Fruit fly (Drosophila melanogaster) whole organism, wandering third instar larva: ENCODE measurements around the gene shps.

Experiments used
- CG32264 ChIP-seq: fragments of 200-800 bp; sonication (Bioruptor generic); optimal IDR thresholded peaks from 2 replicates; lab custom pipeline; 2016; ENCODE audit warnings: missing biosample characterization, missing genetic modification characterization
- CG9705 ChIP-seq: fragments of 200-800 bp; sonication (Bioruptor generic); optimal IDR thresholded peaks from 2 replicates; lab custom pipeline; 2018; ENCODE audit warnings: missing biosample characterization, mild to moderate bottlenecking, missing genetic modification characterization
- CrebA ChIP-seq: fragments of 200-800 bp; sonication (Bioruptor generic); optimal IDR thresholded peaks from 2 replicates; lab custom pipeline; 2016; ENCODE audit warnings: missing biosample characterization, mild to moderate bottlenecking, missing genetic modification characterization, borderline replicate concordance
- Dfd ChIP-seq: fragments of >200 bp; optimal IDR thresholded peaks from 2 replicates; lab custom pipeline; 2017; ENCODE audit warnings: missing biosample characterization, missing genetic modification characterization
- Dif ChIP-seq: fragments of 200-275, 200-300 bp; sonication (Bioruptor generic); optimal IDR thresholded peaks from 2 replicates; lab custom pipeline; 2018; ENCODE audit warnings: missing biosample characterization, missing genetic modification characterization; ENCODE audit not compliant: partially characterized antibody
- HLH106 ChIP-seq: fragments of 200-800 bp; optimal IDR thresholded peaks from 3 replicates; lab custom pipeline; 2019; ENCODE audit warnings: missing biosample characterization, mild to moderate bottlenecking, missing genetic modification characterization, moderate library complexity
- Hnf4 ChIP-seq: fragments of 200-800 bp; sonication (Bioruptor generic); optimal IDR thresholded peaks from 2 replicates; lab custom pipeline; 2016; ENCODE audit warnings: missing biosample characterization, mild to moderate bottlenecking, missing genetic modification characterization
- Hr78 ChIP-seq: fragments of >200 bp; optimal IDR thresholded peaks from 2 replicates; lab custom pipeline; 2017; ENCODE audit warnings: missing biosample characterization, missing genetic modification characterization
- Hr83 ChIP-seq: fragments of 200-300 bp; sonication (Bioruptor generic); optimal IDR thresholded peaks from 2 replicates; lab custom pipeline; 2016; ENCODE audit warnings: missing biosample characterization, mild to moderate bottlenecking, missing genetic modification characterization, moderate library complexity; ENCODE audit not compliant: poor library complexity, severe bottlenecking
- Jra ChIP-seq: sonication (Bioruptor generic); optimal IDR thresholded peaks from 2 replicates; lab custom pipeline; 2016; ENCODE audit warnings: missing biosample characterization, missing genetic modification characterization
- Mio ChIP-seq: sonication (Bioruptor generic); optimal IDR thresholded peaks from 2 replicates; lab custom pipeline; 2016; ENCODE audit warnings: missing biosample characterization, missing genetic modification characterization
- Myc ChIP-seq: fragments of >200 bp; optimal IDR thresholded peaks from 2 replicates; lab custom pipeline; 2017
- N ChIP-seq: fragments of >200 bp; optimal IDR thresholded peaks from 2 replicates; lab custom pipeline; 2018; ENCODE audit warnings: missing biosample characterization, missing external identifiers, missing genetic modification characterization
- OdsH ChIP-seq: fragments of 200-800 bp; sonication (Bioruptor generic); optimal IDR thresholded peaks from 2 replicates; lab custom pipeline; 2016; ENCODE audit warnings: missing biosample characterization, mild to moderate bottlenecking, missing genetic modification characterization
- Rel ChIP-seq, 2 experiments: fragments of 200-800 bp; sonication (Bioruptor generic) in 1 of 2; optimal IDR thresholded peaks; 2 replicates in 1 of 2; 3 replicates in 1 of 2; lab custom pipeline; 2016 to 2019; ENCODE audit warnings: mild to moderate bottlenecking in 2 of 2, missing biosample characterization in 2 of 2, missing genetic modification characterization in 2 of 2, moderate library complexity in 1 of 2
- Sp1 ChIP-seq: fragments of 200-800 bp; sonication (Bioruptor generic); optimal IDR thresholded peaks from 3 replicates; lab custom pipeline; 2019; ENCODE audit warnings: missing biosample characterization, mild to moderate bottlenecking, missing genetic modification characterization, moderate library complexity
- br ChIP-seq: fragments of 200-800 bp; sonication (Bioruptor generic); optimal IDR thresholded peaks from 2 replicates; lab custom pipeline; 2016; ENCODE audit warnings: missing biosample characterization, missing genetic modification characterization
- brk ChIP-seq: fragments of 200-800 bp; sonication (Bioruptor generic); optimal IDR thresholded peaks from 2 replicates; lab custom pipeline; 2016; ENCODE audit warnings: missing biosample characterization, mild to moderate bottlenecking, missing genetic modification characterization
- dl ChIP-seq, 2 experiments: fragments of 175-275, 200-275 bp in 1 of 2; fragments of 200-275 bp in 1 of 2; sonication (Bioruptor generic); optimal IDR thresholded peaks; lab custom pipeline; 2018; ENCODE audit warnings: mild to moderate bottlenecking in 2 of 2, missing biosample characterization in 2 of 2, missing genetic modification characterization in 2 of 2, moderate library complexity in 2 of 2; ENCODE audit not compliant: partially characterized antibody in 2 of 2, insufficient read depth in 1 of 2
- dmrt93B ChIP-seq: fragments of 200-800 bp; sonication (Bioruptor generic); optimal IDR thresholded peaks from 2 replicates; lab custom pipeline; 2018; ENCODE audit warnings: missing biosample characterization, mild to moderate bottlenecking, missing genetic modification characterization
- ey ChIP-seq: fragments of 200-800 bp; sonication (Bioruptor generic); optimal IDR thresholded peaks from 2 replicates; lab custom pipeline; 2016; ENCODE audit warnings: missing biosample characterization, missing genetic modification characterization
- foxo ChIP-seq, 2 experiments: fragments of 200-800 bp; sonication (Bioruptor generic); optimal IDR thresholded peaks; 2 replicates in 1 of 2; 3 replicates in 1 of 2; lab custom pipeline; 2016 to 2017; ENCODE audit warnings: missing biosample characterization in 2 of 2, missing genetic modification characterization in 2 of 2
- fru ChIP-seq: fragments of 200-800 bp; sonication (Bioruptor generic); optimal IDR thresholded peaks from 3 replicates; lab custom pipeline; 2016; ENCODE audit warnings: missing biosample characterization, mild to moderate bottlenecking, missing genetic modification characterization
- h ChIP-seq: fragments of 200-800 bp; sonication (Bioruptor generic); optimal IDR thresholded peaks from 3 replicates; lab custom pipeline; 2016; ENCODE audit warnings: missing biosample characterization, mild to moderate bottlenecking, missing genetic modification characterization
- jim ChIP-seq: fragments of 175-275, 200-325 bp; sonication (Bioruptor generic); optimal IDR thresholded peaks from 2 replicates; lab custom pipeline; 2016; ENCODE audit warnings: missing biosample characterization, mild to moderate bottlenecking, missing genetic modification characterization
- pan ChIP-seq: fragments of >200 bp; optimal IDR thresholded peaks from 2 replicates; lab custom pipeline; 2017
- psq ChIP-seq: fragments of 200-800 bp; sonication (Bioruptor generic); optimal IDR thresholded peaks from 3 replicates; lab custom pipeline; 2017; ENCODE audit warnings: missing biosample characterization, mild to moderate bottlenecking, missing genetic modification characterization, moderate library complexity
- rgr ChIP-seq: fragments of 200-800 bp; sonication (Bioruptor generic); optimal IDR thresholded peaks from 3 replicates; lab custom pipeline; 2016; ENCODE audit warnings: missing biosample characterization, mild to moderate bottlenecking, missing genetic modification characterization
- sage ChIP-seq: fragments of 200-800 bp; sonication (Bioruptor generic); optimal IDR thresholded peaks from 2 replicates; lab custom pipeline; 2016; ENCODE audit warnings: missing biosample characterization, mild to moderate bottlenecking, missing genetic modification characterization
- sv ChIP-seq: fragments of 200-800 bp; sonication (Bioruptor generic); optimal IDR thresholded peaks from 3 replicates; lab custom pipeline; 2016; ENCODE audit warnings: missing biosample characterization, missing genetic modification characterization
- tai ChIP-seq: sonication (Bioruptor generic); optimal IDR thresholded peaks from 2 replicates; lab custom pipeline; 2016; ENCODE audit warnings: missing biosample characterization, missing genetic modification characterization
- woc ChIP-seq: sonication (Bioruptor generic); optimal IDR thresholded peaks from 2 replicates; lab custom pipeline; 2016; ENCODE audit warnings: missing biosample characterization, mild to moderate bottlenecking, missing genetic modification characterization

Gene shps

dm6 chr3R:24274212-24274611, 5.2 kb upstream of the shps start:
- no peak for TF ChIP-seq dmrt93B (GFP tag; lab: Kevin White, UChicago)

dm6 chr3R:24275463-24275862, 3.9 kb upstream of the shps start:
- TF ChIP-seq br (GFP tag; lab: Kevin White, UChicago) = no peak
- TF ChIP-seq Sp1 (GFP tag; lab: Kevin White, UChicago) = no peak
- no peak for TF ChIP-seq Rel (GFP tag; optimal IDR thresholded peaks at IDR 0.05; lab: Kevin White, UChicago)
- no peak for TF ChIP-seq Rel (tag; optimal IDR thresholded peaks at IDR 0.05; lab: Kevin White, UChicago)
- no peak for TF ChIP-seq brk (GFP tag; lab: Kevin White, UChicago)
- no peak for TF ChIP-seq h
- TF ChIP-seq CrebA (GFP tag; lab: Kevin White, UChicago) = no peak
- TF ChIP-seq dl (GFP tag; optimal IDR thresholded peaks at IDR 0.05; lab: Kevin White, UChicago; ENCODE audit: insufficient read depth in 1 of 2, partially characterized antibody in 2 of 2) = no peak
- no peak for TF ChIP-seq Mio (GFP tag; lab: Kevin White, UChicago)
- no peak for TF ChIP-seq ey
- no peak for TF ChIP-seq sage (GFP tag; lab: Kevin White, UChicago)
- no peak for TF ChIP-seq pan
- no peak for TF ChIP-seq HLH106 (tag; lab: Kevin White, UChicago)

- peak; percentile 59 for TF ChIP-seq dmrt93B (GFP tag; lab: Kevin White, UChicago)
- no peak for TF ChIP-seq Myc (lab: Kevin White, UChicago)
- no peak for TF ChIP-seq Rel (GFP tag; optimal IDR thresholded peaks at IDR 0.05; lab: Kevin White, UChicago)
- peak; percentile 34 for TF ChIP-seq Rel (tag; optimal IDR thresholded peaks at IDR 0.05; lab: Kevin White, UChicago)
- TF ChIP-seq Dfd (GFP tag; lab: Kevin White, UChicago) = no peak
- TF ChIP-seq Dif (GFP tag; lab: Kevin White, UChicago) = peak; percentile 46
- TF ChIP-seq Sp1 (GFP tag; lab: Kevin White, UChicago) = peak; percentile 74
- TF ChIP-seq fru (GFP tag; lab: Kevin White, UChicago) = peak; percentile 76
- peak; percentile 6 for TF ChIP-seq sv (GFP tag; lab: Kevin White, UChicago)
- TF ChIP-seq dl (GFP tag; optimal IDR thresholded peaks at IDR 0.05; lab: Kevin White, UChicago; ENCODE audit: insufficient read depth in 1 of 2, partially characterized antibody in 2 of 2) = no peak
- TF ChIP-seq Hr83 = no peak
- TF ChIP-seq h = peak; percentile 64
- no peak for TF ChIP-seq jim (GFP tag; lab: Kevin White, UChicago)
- TF ChIP-seq CG32264 = no peak
- peak; percentile 19 for TF ChIP-seq Jra (GFP tag; lab: Kevin White, UChicago)
- peak; percentile 58 for TF ChIP-seq ey
- TF ChIP-seq N (GFP tag; lab: Kevin White, UChicago) = no peak
- peak; percentile 75 for TF ChIP-seq HLH106 (tag; lab: Kevin White, UChicago)
- TF ChIP-seq br (GFP tag; lab: Kevin White, UChicago) = peak; percentile 67
- peak; percentile 71 for TF ChIP-seq psq (GFP tag; lab: Kevin White, UChicago)
- peak; percentile 20 for TF ChIP-seq Hnf4
- no peak for TF ChIP-seq Hr78 (GFP tag; lab: Kevin White, UChicago)
- TF ChIP-seq OdsH (GFP tag; lab: Kevin White, UChicago) = peak; percentile 53
- TF ChIP-seq woc (GFP tag; lab: Kevin White, UChicago) = peak; percentile 26
- TF ChIP-seq foxo (GFP tag; optimal IDR thresholded peaks at IDR 0.05; lab: Kevin White, UChicago) = peak in 1 of 2 experiments; percentile 74
- TF ChIP-seq CrebA (GFP tag; lab: Kevin White, UChicago) = no peak
- TF ChIP-seq pan = no peak
- TF ChIP-seq CG9705 (GFP tag; lab: Kevin White, UChicago) = peak; percentile 53
- no peak for TF ChIP-seq tai (GFP tag; lab: Kevin White, UChicago)
- TF ChIP-seq rgr = peak; percentile 69
Measured at dm6 chr3R:24276104-24277008, 3.0 kb upstream of the shps start, which contains the start of gene Orct. TSS of gene Orct (plus strand) at chr3R:24276260.
